Worm (Caenorhabditis elegans): Measurements from ENCODE around the gene T04B2.7.
A peak's percentile ranks its signal among the peaks of the same experiment; 100 is the strongest.

T04B2.7 gene

DNA sequence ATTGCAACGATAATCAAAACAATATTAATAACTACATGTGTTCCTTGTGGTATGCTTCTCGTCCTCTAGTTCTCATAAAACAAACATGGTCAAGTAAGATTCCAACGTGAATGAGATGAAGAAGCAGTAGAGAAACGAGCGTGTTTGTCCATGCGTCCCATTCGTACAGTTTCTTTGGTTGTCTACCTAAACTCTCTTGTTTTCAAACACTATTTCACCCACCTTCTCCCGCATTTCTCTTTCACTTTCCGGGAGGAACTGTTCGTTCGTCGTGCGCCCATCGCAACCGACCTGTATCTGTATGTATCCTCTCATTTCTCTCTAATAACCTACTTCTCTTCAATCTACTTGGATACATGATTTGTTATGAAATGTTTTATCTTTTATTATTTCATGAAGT is 48.3 kb downstream of the T04B2.7 start (continued):
- no peak for TF ChIP-seq elt-3 (tag; optimal IDR thresholded peaks at IDR 0.05)
- no peak for TF ChIP-seq lin-13 (GFP tag; optimal IDR thresholded peaks at IDR 0.05)
- TF ChIP-seq aly-2 (tag; optimal IDR thresholded peaks at IDR 0.05) = no peak
- peak; percentile 60 for TF ChIP-seq crh-2 (tag; optimal IDR thresholded peaks at IDR 0.05)
- no peak for TF ChIP-seq elt-1 (tag; optimal IDR thresholded peaks at IDR 0.05)
- peak; percentile 8 for TF ChIP-seq C34F6.9 (tag; optimal IDR thresholded peaks at IDR 0.05)
- peak; percentile 37 for TF ChIP-seq sma-3 (GFP tag; optimal IDR thresholded peaks at IDR 0.05)
- no peak for TF ChIP-seq mbf-1 (tag; optimal IDR thresholded peaks at IDR 0.05)
- TF ChIP-seq zag-1 (tag; optimal IDR thresholded peaks at IDR 0.05) = no peak
- TF ChIP-seq skn-1 (tag; optimal IDR thresholded peaks at IDR 0.05) = no peak
- TF ChIP-seq unc-62 (GFP tag; optimal IDR thresholded peaks at IDR 0.05) = no peak
- no peak for TF ChIP-seq R02D3.7 (tag; optimal IDR thresholded peaks at IDR 0.05)
- no peak for TF ChIP-seq nhr-77 (tag; optimal IDR thresholded peaks at IDR 0.05)
- peak; percentile 11 for TF ChIP-seq nhr-129 (tag; optimal IDR thresholded peaks at IDR 0.05)
- TF ChIP-seq ztf-1 (GFP tag; conservative IDR thresholded peaks at IDR 0.05) = no peak
- TF ChIP-seq F13H6.1 (tag; optimal IDR thresholded peaks at IDR 0.05) = peak; percentile 43
- TF ChIP-seq ceh-82 (tag; optimal IDR thresholded peaks at IDR 0.05) = no peak

DNA sequence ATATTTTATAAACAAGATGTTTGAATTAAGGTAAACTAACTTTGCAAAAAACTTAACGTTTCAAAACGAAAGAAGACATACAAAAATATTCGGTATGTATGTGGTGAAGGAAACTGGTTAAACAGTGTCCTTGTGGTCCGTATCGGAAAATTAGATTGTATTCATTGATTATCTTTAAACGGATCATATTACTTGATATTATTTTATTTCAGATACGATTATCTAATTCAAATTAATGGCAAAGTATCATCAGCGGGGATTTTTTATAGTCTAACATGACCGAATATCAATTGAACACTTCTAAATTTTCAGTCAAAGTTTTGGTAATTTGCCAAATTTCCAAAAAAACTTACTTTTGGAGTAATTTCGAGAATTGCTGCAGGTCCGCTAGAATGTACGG is 49.2 kb downstream of the T04B2.7 start, which contains the start of gene C47E12.13:
Gene C47E12.13, minus strand, starts transcription at position 101 of the 400 bp plus-strand sequence.
- TF ChIP-seq nhr-77 (tag; optimal IDR thresholded peaks at IDR 0.05) (no peak), alr-1 (tag; optimal IDR thresholded peaks at IDR 0.05) (no peak), skn-1 (tag; optimal IDR thresholded peaks at IDR 0.05) (no peak), nhr-10 (tag; optimal IDR thresholded peaks at IDR 0.05) (no peak), nhr-12 (tag; optimal IDR thresholded peaks at IDR 0.05) (no peak), elt-1 (tag; optimal IDR thresholded peaks at IDR 0.05) (no peak), sma-9 (GFP tag; optimal IDR thresholded peaks at IDR 0.05) (no peak), sma-9 (tag; optimal IDR thresholded peaks at IDR 0.05) (no peak), unc-39 (tag; optimal IDR thresholded peaks at IDR 0.05) (no peak), ztf-4 (tag; optimal IDR thresholded peaks at IDR 0.05) (no peak), fos-1 (tag; optimal IDR thresholded peaks at IDR 0.05) (no peak), zag-1 (tag; optimal IDR thresholded peaks at IDR 0.05) (no peak), nhr-25 (tag; optimal IDR thresholded peaks at IDR 0.05) (no peak), nhr-21 (tag; optimal IDR thresholded peaks at IDR 0.05) (no peak), lsy-2 (tag; optimal IDR thresholded peaks at IDR 0.05) (no peak), lin-13 (GFP tag; optimal IDR thresholded peaks at IDR 0.05) (no peak), lin-11 (tag; optimal IDR thresholded peaks at IDR 0.05) (no peak)

Measured in whole organism, L2 larva.